Worm (Caenorhabditis elegans) whole organism, L2 larva: ENCODE results near the gene gst-15.

Experiments
- crh-2 ChIP-seq: sonication (generic microtip); optimal IDR thresholded peaks from 2 replicates; lab custom pipeline; 2017; ENCODE audit warnings: missing biosample characterization, missing genetic modification characterization
- lin-11 ChIP-seq: fragments of 150-350 bp; sonication (generic microtip); optimal IDR thresholded peaks from 2 replicates; lab custom pipeline; 2014; ENCODE audit warnings: missing biosample characterization, missing genetic modification characterization, inconsistent platforms, mixed read lengths
- lin-39 ChIP-seq: fragments of 150-350 bp; optimal IDR thresholded peaks from 2 replicates; lab custom pipeline; 2014; ENCODE audit warnings: missing biosample characterization, missing genetic modification reagents, missing genetic modification characterization
- mab-5 ChIP-seq: fragments of 150-350 bp; optimal IDR thresholded peaks from 2 replicates; lab custom pipeline; 2014; ENCODE audit warnings: missing biosample characterization, missing genetic modification characterization
- mdl-1 ChIP-seq, 2 experiments: fragments of 150-350 bp in 1 of 2; sonication (generic microtip) in 1 of 2; optimal IDR thresholded peaks; 2 replicates each; lab custom pipeline; 2017; ENCODE audit warnings: missing biosample characterization in 2 of 2, missing genetic modification characterization in 2 of 2
- nhr-11 ChIP-seq: fragments of 150-350 bp; optimal IDR thresholded peaks from 2 replicates; lab custom pipeline; 2014; ENCODE audit warnings: missing biosample characterization, missing genetic modification characterization
- nhr-23 ChIP-seq: fragments of 150-350 bp; optimal IDR thresholded peaks from 2 replicates; lab custom pipeline; 2014; ENCODE audit warnings: missing biosample characterization, missing genetic modification reagents, missing genetic modification characterization
- snpc-4 ChIP-seq: fragments of 150-350 bp; optimal IDR thresholded peaks from 2 replicates; lab custom pipeline; 2014; ENCODE audit warnings: missing biosample characterization, missing genetic modification characterization
- unc-39 ChIP-seq: fragments of 150-350 bp; optimal IDR thresholded peaks from 2 replicates; lab custom pipeline; 2014; ENCODE audit warnings: missing biosample characterization, missing genetic modification characterization
- zag-1 ChIP-seq: fragments of 150-350 bp; optimal IDR thresholded peaks from 2 replicates; lab custom pipeline; 2014; ENCODE audit warnings: missing biosample characterization, missing genetic modification characterization
- ztf-1 ChIP-seq: fragments of 200-800 bp; sonication (Bioruptor generic); conservative IDR thresholded peaks from 2 replicates; pipeline ENCODE4 v1.3.6; 2022; ENCODE audit warnings: missing genetic modification characterization, missing compliant biosample characterization
- ztf-4 ChIP-seq: fragments of 150-350 bp; optimal IDR thresholded peaks from 2 replicates; lab custom pipeline; 2014; ENCODE audit warnings: missing biosample characterization, missing genetic modification characterization

The gst-15 gene

DNA sequence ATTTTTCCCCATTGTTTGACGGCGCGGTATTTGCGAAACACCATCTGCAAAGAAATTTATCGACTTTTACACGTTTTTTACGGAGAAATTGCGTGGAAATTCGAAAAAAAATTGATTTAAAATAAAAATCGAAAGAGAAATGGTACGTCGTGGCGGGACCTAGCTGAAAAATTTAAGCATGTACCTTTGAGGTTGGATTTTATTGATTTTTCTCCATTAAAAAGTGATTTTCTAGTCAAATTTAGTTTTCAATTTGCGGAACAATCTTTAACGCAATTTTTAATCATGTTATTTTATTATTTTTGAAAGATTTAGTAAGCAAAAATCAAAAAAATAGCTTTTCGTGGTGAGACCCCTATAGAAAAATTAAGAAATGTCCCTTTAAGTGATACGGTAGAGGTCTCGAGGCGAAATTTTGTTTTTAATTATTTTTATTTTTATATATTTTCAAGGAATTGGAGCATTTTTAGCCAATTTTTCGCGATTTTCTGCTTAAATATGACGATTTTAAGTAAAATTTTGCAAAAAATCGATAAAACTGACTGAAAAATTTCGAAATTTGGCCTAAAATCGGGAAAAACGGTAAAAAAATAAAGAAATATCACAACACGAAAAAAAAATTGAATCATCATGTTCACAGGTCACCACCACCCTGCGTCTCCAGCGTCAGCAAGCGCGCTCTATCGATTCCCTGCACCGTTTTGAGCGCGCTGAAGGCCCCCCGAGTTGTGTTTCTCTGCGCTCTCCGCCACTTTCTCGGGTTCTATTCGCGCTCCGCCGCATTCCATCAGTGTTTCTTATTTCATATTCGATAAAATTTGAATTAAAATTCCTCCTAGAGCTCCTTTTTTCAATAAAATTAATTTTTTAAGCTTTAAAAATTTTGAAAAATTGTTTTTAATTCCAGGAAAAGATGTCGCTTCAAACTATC lies 37.7 kb downstream of the gst-15 start, which contains the start of the genes mrpl-37 and lin-38 (continued):
- peak; percentile 7 for TF ChIP-seq mab-5 (tag; lab: Kevin White, UChicago)

ce11 chrII:13574395-13574794 lies 38.6 kb downstream of the gst-15 start:
- no peak for TF ChIP-seq nhr-23 (tag; lab: Kevin White, UChicago)
- no peak for TF ChIP-seq unc-39
- TF ChIP-seq lin-39 = no peak
- TF ChIP-seq ztf-4 (tag; lab: Kevin White, UChicago) = no peak
- no peak for TF ChIP-seq nhr-11 (tag; lab: Kevin White, UChicago)

ce11 chrII:13567871-13568270 lies 45.1 kb downstream of the gst-15 start, which contains the start of gene Y48E1B.3:
TSS of gene Y48E1B.3 (minus strand) at chrII:13567971.
- no peak for TF ChIP-seq ztf-1 (GFP tag; lab: Robert Waterston, UW)
- TF ChIP-seq crh-2 (tag; lab: Kevin White, UChicago) = no peak
- TF ChIP-seq snpc-4 (tag; lab: Kevin White, UChicago) = no peak
- no peak for TF ChIP-seq lin-11 (tag; lab: Kevin White, UChicago)
- TF ChIP-seq zag-1 = no peak
- no peak for TF ChIP-seq mdl-1 (tag; optimal IDR thresholded peaks at IDR 0.05; lab: Kevin White, UChicago)
